Worm (Caenorhabditis elegans): ENCODE measurements around the gene W09H1.4.

DNA sequence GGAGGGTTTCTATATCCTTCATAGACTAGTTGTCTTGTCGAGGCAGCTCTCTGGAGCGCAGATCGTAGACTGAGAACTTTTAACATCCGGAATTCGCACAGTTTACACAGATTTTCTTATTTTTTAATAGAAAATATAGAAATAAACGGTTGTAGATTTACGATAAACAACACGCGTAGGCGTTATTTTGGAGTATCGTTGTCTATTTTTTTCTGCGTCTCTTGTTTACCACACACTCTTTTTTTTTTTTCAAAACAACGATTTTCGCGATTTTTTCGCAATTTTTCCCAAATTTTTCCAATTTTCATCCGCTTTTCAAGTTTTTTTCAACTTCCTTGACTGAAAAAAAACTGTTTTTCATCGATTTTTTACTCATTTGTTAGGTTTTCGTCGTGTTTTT lies 3.9 kb downstream of the W09H1.4 start, which contains the start of gene mecr-1:
- TF ChIP-seq rnt-1 (tag; optimal IDR thresholded peaks at IDR 0.05) (no peak), sdc-2 (tag; optimal IDR thresholded peaks at IDR 0.05) (no peak), ceh-34 (tag; optimal IDR thresholded peaks at IDR 0.05) (no peak), che-1 (tag; optimal IDR thresholded peaks at IDR 0.05) (no peak), K02D7.2 (tag; optimal IDR thresholded peaks at IDR 0.05) (no peak), ama-1 (optimal IDR thresholded peaks at IDR 0.05) (no peak), elt-2 (tag; optimal IDR thresholded peaks at IDR 0.05) (no peak), sox-4 (tag; optimal IDR thresholded peaks at IDR 0.05) (no peak)

Data from whole organism, late embryonic.